Worm (Caenorhabditis elegans) whole organism, L2 larva: ENCODE results near the gene F28B4.3.

Source experiments
- R02D3.7 ChIP-seq: fragments of 150-350 bp; optimal IDR thresholded peaks from 2 replicates; lab custom pipeline; 2014; ENCODE audit warnings: missing biosample characterization, missing genetic modification characterization
- ZK546.5 ChIP-seq: sonication (generic microtip); optimal IDR thresholded peaks from 2 replicates; lab custom pipeline; 2017; ENCODE audit warnings: missing biosample characterization, missing genetic modification characterization
- lin-39 ChIP-seq: fragments of 150-350 bp; optimal IDR thresholded peaks from 2 replicates; lab custom pipeline; 2014; ENCODE audit warnings: missing biosample characterization, missing genetic modification reagents, missing genetic modification characterization
- lsy-2 ChIP-seq, 2 experiments: fragments of 150-350 bp in 1 of 2; sonication (generic microtip) in 1 of 2; optimal IDR thresholded peaks; 2 replicates each; lab custom pipeline; 2014 to 2017; ENCODE audit warnings: missing biosample characterization in 2 of 2, missing genetic modification characterization in 2 of 2
- mab-5 ChIP-seq: fragments of 150-350 bp; optimal IDR thresholded peaks from 2 replicates; lab custom pipeline; 2014; ENCODE audit warnings: missing biosample characterization, missing genetic modification characterization
- mbf-1 ChIP-seq: sonication (generic microtip); optimal IDR thresholded peaks from 2 replicates; lab custom pipeline; 2017; ENCODE audit warnings: missing biosample characterization, missing genetic modification characterization
- nhr-11 ChIP-seq: fragments of 150-350 bp; optimal IDR thresholded peaks from 2 replicates; lab custom pipeline; 2014; ENCODE audit warnings: missing biosample characterization, missing genetic modification characterization
- sma-9 ChIP-seq, 2 experiments: fragments of 150-350 bp in 1 of 2; sonication (generic microtip) in 1 of 2; optimal IDR thresholded peaks; 2 replicates each; lab custom pipeline; 2014 to 2016; ENCODE audit warnings: missing genetic modification characterization in 2 of 2, mild to moderate bottlenecking in 1 of 2, missing biosample characterization in 1 of 2, missing compliant biosample characterization in 1 of 2, missing genetic modification reagents in 1 of 2, moderate library complexity in 1 of 2
- snpc-4 ChIP-seq: fragments of 150-350 bp; optimal IDR thresholded peaks from 2 replicates; lab custom pipeline; 2014; ENCODE audit warnings: missing biosample characterization, missing genetic modification characterization
- unc-39 ChIP-seq: fragments of 150-350 bp; optimal IDR thresholded peaks from 2 replicates; lab custom pipeline; 2014; ENCODE audit warnings: missing biosample characterization, missing genetic modification characterization
- unc-62 ChIP-seq: fragments of 150-350 bp; optimal IDR thresholded peaks from 2 replicates; lab custom pipeline; 2014; ENCODE audit warnings: missing biosample characterization, missing genetic modification reagents, missing genetic modification characterization

ce11 chrX:3209523-3209922 is 25.7 kb downstream of the F28B4.3 start, which contains the start of gene F28B4.4:
- no peak for TF ChIP-seq R02D3.7
- no peak for TF ChIP-seq lsy-2 (tag; optimal IDR thresholded peaks at IDR 0.05; lab: Kevin White, UChicago)
- no peak for TF ChIP-seq unc-62
- TF ChIP-seq unc-39 (tag; lab: Kevin White, UChicago) = no peak
- TF ChIP-seq sma-9 (GFP tag; optimal IDR thresholded peaks at IDR 0.05; lab: Kevin White, UChicago) = no peak
- TF ChIP-seq sma-9 (tag; optimal IDR thresholded peaks at IDR 0.05; lab: Kevin White, UChicago) = no peak
- TF ChIP-seq lin-39 (tag; lab: Kevin White, UChicago) = no peak
- no peak for TF ChIP-seq mbf-1 (tag; lab: Kevin White, UChicago)
- no peak for TF ChIP-seq mab-5 (tag; lab: Kevin White, UChicago)
- TF ChIP-seq snpc-4 (tag; lab: Kevin White, UChicago) = no peak
- no peak for TF ChIP-seq ZK546.5 (tag; lab: Kevin White, UChicago)
- TF ChIP-seq nhr-11 (tag; lab: Kevin White, UChicago) = no peak
